Fruit fly (Drosophila melanogaster) Kc167 (cell line): ENCODE results near the gene Bug22.

Experiments
- Sin3A ChIP-seq: fragments of >200 bp; optimal IDR thresholded peaks from 2 replicates; lab custom pipeline; 2018; ENCODE audit warnings: missing external identifiers
- h ChIP-seq: fragments of >200 bp; optimal IDR thresholded peaks from 3 replicates; lab custom pipeline; 2018; ENCODE audit warnings: missing external identifiers

DNA sequence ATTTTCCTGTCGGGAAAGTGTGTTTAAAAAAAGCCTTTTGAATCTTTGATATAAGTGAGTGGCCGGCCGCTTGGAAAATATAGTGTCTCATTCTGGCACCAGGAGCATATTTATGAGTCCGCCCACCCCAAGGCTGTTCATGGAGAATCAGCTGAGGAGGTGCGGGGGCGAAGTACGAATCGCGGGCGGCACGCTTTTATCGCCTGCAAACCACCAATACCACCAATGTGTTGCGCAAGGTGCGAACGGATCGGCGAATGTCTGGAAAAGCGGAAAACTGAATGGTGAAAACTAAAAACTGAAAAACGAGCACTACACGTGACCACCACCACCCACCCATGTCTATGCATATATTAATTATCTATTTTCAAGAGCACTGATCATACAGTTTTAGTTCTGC, 38.3 kb upstream of the Bug22 start:
- TF ChIP-seq h (lab: Kevin White, UChicago) (no peak), Sin3A (lab: Kevin White, UChicago) (no peak)
